Fruit fly (Drosophila melanogaster) ovary, adult (tissue): ENCODE data around the gene CG14834.

Source experiments
- CG17801 ChIP-seq: fragments of 200-800 bp; optimal IDR thresholded peaks from 2 replicates; lab custom pipeline; 2019; ENCODE audit warnings: missing biosample characterization, mild to moderate bottlenecking, missing genetic modification characterization, moderate library complexity; ENCODE audit not compliant: partially characterized antibody

The CG14834 gene

dm6 chr3L:7364717-7365278 is 17.9 kb upstream of the CG14834 start:
- no peak for TF ChIP-seq CG17801 (GFP tag; lab: Kevin White, UChicago)

DNA sequence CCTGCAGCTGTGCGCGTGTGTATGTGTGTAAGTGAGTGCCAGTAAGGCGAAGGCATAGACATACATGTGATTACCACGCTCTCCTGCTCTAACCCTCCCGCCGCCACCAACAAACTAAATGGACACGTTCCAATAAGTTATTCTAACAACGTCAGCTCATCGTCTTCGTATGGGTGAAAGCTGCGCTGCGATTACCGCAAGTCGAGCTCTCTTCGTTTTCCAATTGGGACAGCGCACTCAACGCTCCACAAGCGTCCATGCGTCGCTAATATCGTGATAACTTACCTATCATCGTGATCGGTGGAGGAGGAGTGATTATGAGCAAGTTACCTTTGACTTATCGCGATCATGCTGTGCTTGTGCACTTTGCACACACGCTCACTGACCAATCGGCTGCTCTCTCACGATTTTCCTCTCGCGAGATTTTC is 14.2 kb upstream of the CG14834 start:
- no peak for TF ChIP-seq CG17801 (GFP tag; lab: Kevin White, UChicago)

- no peak for TF ChIP-seq CG17801 (GFP tag; lab: Kevin White, UChicago)
Measured at dm6 chr3L:7360324-7360852, 13.5 kb upstream of the CG14834 start, which contains the start of gene Sec63. Gene Sec63, plus strand, starts transcription at chr3L:7360561.

- peak; percentile 47 for TF ChIP-seq CG17801 (GFP tag; lab: Kevin White, UChicago)
Measured at dm6 chr3L:7359827-7360323, 13.0 kb upstream of the CG14834 start, which contains the start of gene pst. Gene pst, minus strand, starts transcription at chr3L:7360263.

DNA sequence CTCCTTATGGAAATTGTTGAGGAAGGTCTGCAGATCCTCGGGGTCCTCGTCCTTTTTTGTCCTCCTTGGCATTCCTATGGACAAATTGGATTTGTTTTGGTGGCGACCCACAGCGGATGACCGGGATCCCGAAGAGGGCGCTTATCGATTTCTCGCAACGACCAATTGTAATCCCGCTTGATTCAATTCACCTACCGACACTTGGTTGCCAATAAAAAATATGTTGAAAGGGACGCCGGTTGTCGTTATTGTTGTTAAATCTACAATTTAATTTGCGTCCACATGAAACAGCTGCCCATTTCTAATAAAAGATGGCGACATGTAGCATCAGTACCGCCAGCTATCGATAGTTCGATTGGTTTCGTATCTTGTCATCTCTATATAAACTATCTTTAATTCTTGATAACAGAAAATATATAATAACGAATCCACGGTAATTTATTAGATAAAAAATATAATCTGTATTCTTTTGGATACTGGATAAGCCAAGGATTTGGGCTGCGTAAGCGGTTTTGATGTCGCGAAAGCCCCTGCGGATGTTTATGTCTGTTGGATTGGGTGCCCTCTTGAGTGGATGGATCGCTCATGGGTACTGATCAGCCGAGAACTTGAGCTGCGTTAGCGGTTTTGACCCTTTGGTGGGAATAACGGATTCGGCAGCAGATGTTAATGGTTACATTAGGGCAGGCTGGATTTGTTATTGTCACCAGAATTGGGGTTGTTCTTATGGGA is 9.6 kb upstream of the CG14834 start, which contains the start of gene CTCF:
Gene CTCF (minus strand): TSS at position 328 of the 732 bp plus-strand sequence.
- peak; percentile 31 for TF ChIP-seq CG17801 (GFP tag; lab: Kevin White, UChicago)

DNA sequence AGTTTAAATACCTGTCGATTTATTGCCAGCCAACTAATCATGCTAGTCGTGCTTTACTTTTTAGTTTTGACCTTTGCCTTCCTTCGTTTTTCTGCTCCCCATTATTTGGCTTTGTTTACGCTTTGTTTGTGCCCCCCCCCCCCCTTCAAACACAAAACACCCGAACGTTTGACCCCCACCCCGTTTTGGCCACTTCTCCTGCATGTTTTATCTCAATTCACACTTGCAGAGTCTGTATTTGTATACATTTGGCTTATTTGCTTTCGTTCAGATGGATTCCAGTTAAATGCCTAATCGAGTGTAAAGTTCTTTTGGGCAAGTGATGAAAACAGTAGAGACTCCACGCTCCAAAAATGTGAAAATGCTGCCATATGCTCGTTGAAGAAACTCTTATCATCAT is 2.4 kb upstream of the CG14834 start:
- TF ChIP-seq CG17801 (GFP tag; lab: Kevin White, UChicago) = no peak

dm6 chr3L:7347984-7348631 is 1.2 kb upstream of the CG14834 start, which contains the start of the genes Srp19 and qm:
Gene Srp19, minus strand, starts transcription at chr3L:7348034.
Gene qm, plus strand, starts transcription at chr3L:7348313.
- peak; percentile 45 for TF ChIP-seq CG17801 (GFP tag; lab: Kevin White, UChicago)

- TF ChIP-seq CG17801 (GFP tag; lab: Kevin White, UChicago) = peak; percentile 90
Measured at dm6 chr3L:7344965-7345427, 1.9 kb downstream of the CG14834 start, which contains the start of gene Cln7. Gene Cln7, minus strand, starts transcription at chr3L:7345183.

- TF ChIP-seq CG17801 (GFP tag; lab: Kevin White, UChicago) = no peak
Measured at dm6 chr3L:7344001-7344400, 2.9 kb downstream of the CG14834 start.

dm6 chr3L:7339216-7339742 is 7.6 kb downstream of the CG14834 start, which contains the start of the genes lark and eco:
Gene lark, plus strand, starts transcription at chr3L:7339266.
Gene eco, minus strand, starts transcription at chr3L:7339340.
- peak; percentile 32 for TF ChIP-seq CG17801 (GFP tag; lab: Kevin White, UChicago)

DNA sequence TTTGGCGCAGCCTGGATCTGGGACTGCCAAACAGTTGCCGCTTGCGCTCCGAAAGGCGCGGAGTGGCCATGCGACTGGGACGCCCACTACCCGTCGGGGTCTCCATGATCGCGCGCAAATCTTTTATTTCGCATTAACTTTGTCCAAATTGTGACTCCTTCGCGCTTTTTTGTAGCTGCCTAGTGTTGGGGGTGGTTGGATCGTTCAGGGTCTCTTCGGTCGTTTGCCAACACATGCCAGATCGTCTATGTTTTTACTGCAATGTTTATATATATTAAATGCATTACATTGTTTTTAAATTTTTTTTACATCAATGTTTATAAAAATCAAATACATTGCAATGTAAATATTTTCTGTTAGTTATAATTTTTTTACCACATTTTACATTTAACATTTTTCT is 8.1 kb downstream of the CG14834 start:
- no peak for TF ChIP-seq CG17801 (GFP tag; lab: Kevin White, UChicago)

dm6 chr3L:7334990-7335389 is 11.9 kb downstream of the CG14834 start, which contains the start of the genes wrm1 and wrm2:
Gene wrm1, minus strand, starts transcription at chr3L:7335226.
Gene wrm2, minus strand, starts transcription at chr3L:7335226.
- no peak for TF ChIP-seq CG17801 (GFP tag; lab: Kevin White, UChicago)

DNA sequence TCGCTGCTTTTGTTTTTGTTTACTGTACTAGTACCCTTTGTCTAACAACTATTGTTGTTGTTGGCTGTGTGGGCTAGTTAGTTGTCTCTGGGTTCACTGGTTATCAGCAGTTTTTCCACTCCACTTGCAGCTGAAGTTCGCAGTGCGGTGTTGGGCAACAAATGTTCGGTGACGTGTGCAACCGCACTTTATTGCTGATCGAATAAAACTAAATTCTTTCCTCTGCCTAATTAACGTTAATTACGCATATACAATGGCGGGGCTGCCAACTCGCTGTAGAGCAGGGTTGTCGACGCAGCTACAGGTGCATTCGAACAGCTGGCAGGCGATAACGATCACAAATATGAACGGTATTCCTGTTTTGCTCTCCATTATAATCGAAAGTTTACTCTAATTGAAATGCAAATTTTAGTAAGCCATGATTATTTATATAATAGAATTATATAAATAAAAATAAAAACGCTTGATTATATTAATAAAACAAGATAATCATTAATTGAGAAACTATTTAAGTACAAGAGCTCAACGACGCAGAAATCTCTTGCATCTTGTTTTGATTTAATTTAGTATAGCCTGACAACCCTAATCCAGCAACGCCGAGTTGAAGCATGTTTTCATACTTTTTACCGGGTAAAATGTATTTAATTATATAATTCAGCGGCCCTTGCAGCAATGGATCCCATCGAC is 18.2 kb downstream of the CG14834 start, which contains the start of the genes mrva, CG42307 and mus312:
Gene mrva (minus strand): TSS at position 276 of the 687 bp plus-strand sequence.
Gene CG42307 (plus strand): TSS at position 566 of the 687 bp plus-strand sequence.
Gene mus312 (plus strand): TSS at position 566 of the 687 bp plus-strand sequence.
- peak; percentile 95 for TF ChIP-seq CG17801 (GFP tag; lab: Kevin White, UChicago)
